Fruit fly (Drosophila melanogaster) whole organism, wandering third instar larva: Measurements from ENCODE around the gene MED31.
A peak's percentile ranks its signal among the peaks of the same experiment; 100 is the strongest.

Experiments
- Abd-B ChIP-seq: fragments of >200 bp; optimal IDR thresholded peaks from 2 replicates; lab custom pipeline; 2017; ENCODE audit warnings: missing biosample characterization, missing genetic modification characterization
- CG32264 ChIP-seq: fragments of 200-800 bp; sonication (Bioruptor generic); optimal IDR thresholded peaks from 2 replicates; lab custom pipeline; 2016; ENCODE audit warnings: missing biosample characterization, missing genetic modification characterization
- CrebA ChIP-seq: fragments of 200-800 bp; sonication (Bioruptor generic); optimal IDR thresholded peaks from 2 replicates; lab custom pipeline; 2016; ENCODE audit warnings: missing biosample characterization, mild to moderate bottlenecking, missing genetic modification characterization, borderline replicate concordance
- HLH106 ChIP-seq: fragments of 200-800 bp; optimal IDR thresholded peaks from 3 replicates; lab custom pipeline; 2019; ENCODE audit warnings: missing biosample characterization, mild to moderate bottlenecking, missing genetic modification characterization, moderate library complexity
- Hr78 ChIP-seq: fragments of >200 bp; optimal IDR thresholded peaks from 2 replicates; lab custom pipeline; 2017; ENCODE audit warnings: missing biosample characterization, missing genetic modification characterization
- Hr83 ChIP-seq: fragments of 200-300 bp; sonication (Bioruptor generic); optimal IDR thresholded peaks from 2 replicates; lab custom pipeline; 2016; ENCODE audit warnings: missing biosample characterization, mild to moderate bottlenecking, missing genetic modification characterization, moderate library complexity; ENCODE audit not compliant: poor library complexity, severe bottlenecking
- Jra ChIP-seq: sonication (Bioruptor generic); optimal IDR thresholded peaks from 2 replicates; lab custom pipeline; 2016; ENCODE audit warnings: missing biosample characterization, missing genetic modification characterization
- Mio ChIP-seq: sonication (Bioruptor generic); optimal IDR thresholded peaks from 2 replicates; lab custom pipeline; 2016; ENCODE audit warnings: missing biosample characterization, missing genetic modification characterization
- Myc ChIP-seq: fragments of >200 bp; optimal IDR thresholded peaks from 2 replicates; lab custom pipeline; 2017
- N ChIP-seq: fragments of >200 bp; optimal IDR thresholded peaks from 2 replicates; lab custom pipeline; 2018; ENCODE audit warnings: missing biosample characterization, missing external identifiers, missing genetic modification characterization
- OdsH ChIP-seq: fragments of 200-800 bp; sonication (Bioruptor generic); optimal IDR thresholded peaks from 2 replicates; lab custom pipeline; 2016; ENCODE audit warnings: missing biosample characterization, mild to moderate bottlenecking, missing genetic modification characterization
- Vsx2 ChIP-seq: fragments of 200-300, 225-300 bp; sonication (Bioruptor generic); optimal IDR thresholded peaks from 2 replicates; lab custom pipeline; 2018; ENCODE audit warnings: missing biosample characterization, missing genetic modification characterization; ENCODE audit not compliant: partially characterized antibody
- brk ChIP-seq: fragments of 200-800 bp; sonication (Bioruptor generic); optimal IDR thresholded peaks from 2 replicates; lab custom pipeline; 2016; ENCODE audit warnings: missing biosample characterization, mild to moderate bottlenecking, missing genetic modification characterization
- dl ChIP-seq, 2 experiments: fragments of 175-275, 200-275 bp in 1 of 2; fragments of 200-275 bp in 1 of 2; sonication (Bioruptor generic); optimal IDR thresholded peaks; lab custom pipeline; 2018; ENCODE audit warnings: mild to moderate bottlenecking in 2 of 2, missing biosample characterization in 2 of 2, missing genetic modification characterization in 2 of 2, moderate library complexity in 2 of 2; ENCODE audit not compliant: partially characterized antibody in 2 of 2, insufficient read depth in 1 of 2
- ey ChIP-seq: fragments of 200-800 bp; sonication (Bioruptor generic); optimal IDR thresholded peaks from 2 replicates; lab custom pipeline; 2016; ENCODE audit warnings: missing biosample characterization, missing genetic modification characterization
- foxo ChIP-seq, 2 experiments: fragments of 200-800 bp; sonication (Bioruptor generic); optimal IDR thresholded peaks; 2 replicates in 1 of 2; 3 replicates in 1 of 2; lab custom pipeline; 2016 to 2017; ENCODE audit warnings: missing biosample characterization in 2 of 2, missing genetic modification characterization in 2 of 2
- fru ChIP-seq: fragments of 200-800 bp; sonication (Bioruptor generic); optimal IDR thresholded peaks from 3 replicates; lab custom pipeline; 2016; ENCODE audit warnings: missing biosample characterization, mild to moderate bottlenecking, missing genetic modification characterization
- h ChIP-seq: fragments of 200-800 bp; sonication (Bioruptor generic); optimal IDR thresholded peaks from 3 replicates; lab custom pipeline; 2016; ENCODE audit warnings: missing biosample characterization, mild to moderate bottlenecking, missing genetic modification characterization
- jim ChIP-seq: fragments of 175-275, 200-325 bp; sonication (Bioruptor generic); optimal IDR thresholded peaks from 2 replicates; lab custom pipeline; 2016; ENCODE audit warnings: missing biosample characterization, mild to moderate bottlenecking, missing genetic modification characterization
- pan ChIP-seq: fragments of >200 bp; optimal IDR thresholded peaks from 2 replicates; lab custom pipeline; 2017
- rgr ChIP-seq: fragments of 200-800 bp; sonication (Bioruptor generic); optimal IDR thresholded peaks from 3 replicates; lab custom pipeline; 2016; ENCODE audit warnings: missing biosample characterization, mild to moderate bottlenecking, missing genetic modification characterization
- sage ChIP-seq: fragments of 200-800 bp; sonication (Bioruptor generic); optimal IDR thresholded peaks from 2 replicates; lab custom pipeline; 2016; ENCODE audit warnings: missing biosample characterization, mild to moderate bottlenecking, missing genetic modification characterization
- woc ChIP-seq: sonication (Bioruptor generic); optimal IDR thresholded peaks from 2 replicates; lab custom pipeline; 2016; ENCODE audit warnings: missing biosample characterization, mild to moderate bottlenecking, missing genetic modification characterization

Gene MED31

dm6 chr3R:4676981-4677665 lies 35.4 kb downstream of the MED31 start:
- no peak for TF ChIP-seq ey (GFP tag; lab: Kevin White, UChicago)
- no peak for TF ChIP-seq woc (GFP tag; lab: Kevin White, UChicago)
- no peak for TF ChIP-seq Hr83 (GFP tag; lab: Kevin White, UChicago)

DNA sequence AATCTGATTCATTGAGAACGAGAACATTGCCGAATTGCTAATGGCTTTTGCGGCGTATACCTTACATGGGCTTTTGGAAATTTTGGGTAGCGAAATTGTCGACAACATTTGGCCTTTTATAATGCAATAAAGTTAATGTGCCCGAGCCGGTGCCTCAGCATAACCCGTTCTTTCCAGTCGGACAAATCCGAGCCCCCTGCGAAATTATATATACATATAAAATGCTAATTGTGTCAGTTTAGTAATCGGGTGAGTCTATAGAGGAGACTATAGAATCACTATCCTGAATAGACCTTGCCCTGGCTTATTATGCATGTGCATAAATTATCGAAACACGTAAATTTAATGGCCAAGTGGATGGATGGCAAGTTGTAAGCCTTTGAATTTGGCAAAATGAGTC lies 36.6 kb downstream of the MED31 start:
- TF ChIP-seq CG32264: no peak
- TF ChIP-seq jim (GFP tag; lab: Kevin White, UChicago): no peak
- TF ChIP-seq Vsx2 (GFP tag; lab: Kevin White, UChicago): no peak
- no peak for TF ChIP-seq sage (GFP tag; lab: Kevin White, UChicago)
- no peak for TF ChIP-seq Jra (GFP tag; lab: Kevin White, UChicago)
- no peak for TF ChIP-seq Mio
- TF ChIP-seq woc (GFP tag; lab: Kevin White, UChicago): no peak
- no peak for TF ChIP-seq dl (GFP tag; optimal IDR thresholded peaks at IDR 0.05; lab: Kevin White, UChicago; ENCODE audit: insufficient read depth in 1 of 2, partially characterized antibody in 2 of 2)
- no peak for TF ChIP-seq N (GFP tag; lab: Kevin White, UChicago)
- no peak for TF ChIP-seq brk (GFP tag; lab: Kevin White, UChicago)
- no peak for TF ChIP-seq ey (GFP tag; lab: Kevin White, UChicago)
- TF ChIP-seq Abd-B (GFP tag; lab: Kevin White, UChicago): no peak
- TF ChIP-seq OdsH: no peak
- no peak for TF ChIP-seq Myc (lab: Kevin White, UChicago)
- no peak for TF ChIP-seq Hr78 (GFP tag; lab: Kevin White, UChicago)
- no peak for TF ChIP-seq Hr83 (GFP tag; lab: Kevin White, UChicago)
- no peak for TF ChIP-seq foxo (GFP tag; optimal IDR thresholded peaks at IDR 0.05; lab: Kevin White, UChicago)
- TF ChIP-seq fru (GFP tag; lab: Kevin White, UChicago): no peak
- no peak for TF ChIP-seq h (GFP tag; lab: Kevin White, UChicago)
- TF ChIP-seq HLH106: no peak
- TF ChIP-seq, all 38 proteins: peak for 0

- TF ChIP-seq h (GFP tag; lab: Kevin White, UChicago): peak; percentile 39
- TF ChIP-seq pan: no peak
- TF ChIP-seq foxo (GFP tag; optimal IDR thresholded peaks at IDR 0.05; lab: Kevin White, UChicago): peak in 1 of 2 experiments; percentile 39
- no peak for TF ChIP-seq Hr83 (GFP tag; lab: Kevin White, UChicago)
- TF ChIP-seq fru (GFP tag; lab: Kevin White, UChicago): peak; percentile 19
- peak; percentile 43 for TF ChIP-seq ey (GFP tag; lab: Kevin White, UChicago)
- TF ChIP-seq, all 38 proteins: peak for 4
Observed at dm6 chr3R:4687207-4687606, 45.4 kb downstream of the MED31 start.

DNA sequence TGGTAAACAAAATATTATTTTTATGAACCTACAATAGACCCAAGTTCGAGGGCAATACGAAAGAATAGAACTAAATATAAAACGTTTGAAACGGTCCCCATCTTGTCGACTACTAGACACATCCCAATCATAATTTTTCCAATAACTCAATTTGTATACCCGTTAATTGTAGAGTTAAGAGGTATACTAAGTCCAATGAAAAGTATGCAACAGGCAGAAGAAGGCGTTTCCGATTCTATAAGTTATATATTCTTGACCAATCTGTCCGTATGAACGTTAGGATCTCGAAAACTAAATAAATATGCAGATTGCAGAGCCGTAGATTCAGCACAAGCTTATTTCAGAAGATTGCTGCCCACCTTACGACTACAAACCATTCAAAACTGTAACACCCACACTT lies 48.7 kb downstream of the MED31 start, which contains the start of gene CG33927:
Gene CG33927 (minus strand): TSS at position 101 of the 400 bp plus-strand sequence.
- no peak for TF ChIP-seq rgr
- no peak for TF ChIP-seq pan
- TF ChIP-seq Abd-B (GFP tag; lab: Kevin White, UChicago): no peak
- TF ChIP-seq OdsH: no peak
- TF ChIP-seq Hr78 (GFP tag; lab: Kevin White, UChicago): no peak
- no peak for TF ChIP-seq CrebA (GFP tag; lab: Kevin White, UChicago)
- no peak for TF ChIP-seq N (GFP tag; lab: Kevin White, UChicago)
